Fruit fly (Drosophila melanogaster) whole organism, pupa: ENCODE measurements around the gene CG12502.

Experiments used
- CG10348 ChIP-seq: fragments of 200-800 bp; sonication (Bioruptor generic); IDR thresholded peaks from 2 replicates; pipeline ENCODE4 v1.3.6; 2022; ENCODE audit warnings: missing biosample characterization, missing genetic modification characterization
- CG12605 ChIP-seq: fragments of 200-800 bp; sonication (Bioruptor generic); IDR thresholded peaks from 2 replicates; pipeline ENCODE4 v1.3.6; 2022; ENCODE audit warnings: missing biosample characterization, missing genetic modification characterization
- CG13204 ChIP-seq: fragments of 200-800 bp; sonication (Bioruptor generic); optimal IDR thresholded peaks from 2 replicates; lab custom pipeline; 2018; ENCODE audit warnings: missing biosample characterization, mild to moderate bottlenecking, missing genetic modification characterization, moderate library complexity
- CG14655 ChIP-seq: fragments of 200-800 bp; sonication (Bioruptor generic); optimal IDR thresholded peaks from 3 replicates; lab custom pipeline; 2017; ENCODE audit warnings: mild to moderate bottlenecking, missing biosample characterization, missing genetic modification reagents, missing genetic modification characterization
- CG15710 ChIP-seq: fragments of 200-800 bp; sonication (Bioruptor generic); optimal IDR thresholded peaks from 2 replicates; lab custom pipeline; 2018; ENCODE audit warnings: missing biosample characterization, mild to moderate bottlenecking, missing genetic modification characterization, moderate library complexity
- CG17806 ChIP-seq: fragments of 200-800 bp; sonication (Bioruptor generic); optimal IDR thresholded peaks from 2 replicates; lab custom pipeline; 2018; ENCODE audit warnings: missing biosample characterization, mild to moderate bottlenecking, missing genetic modification characterization, moderate library complexity
- CG32121 ChIP-seq: fragments of 200-800 bp; sonication (Bioruptor generic); IDR thresholded peaks from 2 replicates; pipeline ENCODE4 v1.3.6; 2022; ENCODE audit warnings: missing biosample characterization, missing genetic modification characterization
- CG34367 ChIP-seq: fragments of 200-800 bp; sonication (Bioruptor generic); optimal IDR thresholded peaks from 2 replicates; lab custom pipeline; 2018; ENCODE audit warnings: missing biosample characterization, mild to moderate bottlenecking, missing genetic modification characterization
- CG4496 ChIP-seq: fragments of 200-800 bp; sonication (Bioruptor generic); IDR thresholded peaks from 3 replicates; pipeline ENCODE4 v1.3.6; 2022; ENCODE audit warnings: missing biosample characterization, missing genetic modification characterization
- CG8159 ChIP-seq: fragments of 200-800 bp; sonication (Bioruptor generic); optimal IDR thresholded peaks from 3 replicates; lab custom pipeline; 2018; ENCODE audit warnings: missing biosample characterization, mild to moderate bottlenecking, missing genetic modification characterization, moderate library complexity
- CG8301 ChIP-seq: fragments of 200-800 bp; sonication (Bioruptor generic); optimal IDR thresholded peaks from 2 replicates; lab custom pipeline; 2018; ENCODE audit warnings: missing biosample characterization, mild to moderate bottlenecking, missing genetic modification characterization
- CG9948 ChIP-seq: fragments of 200-800 bp; sonication (Bioruptor generic); optimal IDR thresholded peaks from 2 replicates; lab custom pipeline; 2018; ENCODE audit warnings: missing biosample characterization, mild to moderate bottlenecking, missing genetic modification characterization, moderate library complexity
- D1 ChIP-seq: fragments of 200-800 bp; sonication (Bioruptor generic); optimal IDR thresholded peaks from 2 replicates; lab custom pipeline; 2018; ENCODE audit warnings: missing biosample characterization, mild to moderate bottlenecking, missing genetic modification characterization, moderate library complexity
- EcR ChIP-seq: fragments of 200-800 bp; sonication (Bioruptor generic); optimal IDR thresholded peaks from 3 replicates; lab custom pipeline; 2019; ENCODE audit warnings: missing biosample characterization, missing genetic modification characterization, mild to moderate bottlenecking, moderate library complexity, missing genetic modification reagents
- Ets98B ChIP-seq: fragments of 200-800 bp; sonication (Bioruptor generic); IDR thresholded peaks from 2 replicates; pipeline ENCODE4 v1.3.6; 2022; ENCODE audit warnings: missing biosample characterization, missing genetic modification characterization
- Pif1A ChIP-seq: fragments of 200-800 bp; sonication (Bioruptor generic); optimal IDR thresholded peaks from 3 replicates; lab custom pipeline; 2016; ENCODE audit warnings: missing biosample characterization, missing genetic modification characterization
- Pif1B ChIP-seq: fragments of 200-800 bp; sonication (Bioruptor generic); optimal IDR thresholded peaks from 3 replicates; lab custom pipeline; 2016; ENCODE audit warnings: missing biosample characterization, missing genetic modification characterization
- Snoo ChIP-seq: fragments of 200-800 bp; sonication (Bioruptor generic); optimal IDR thresholded peaks from 3 replicates; lab custom pipeline; 2017; ENCODE audit warnings: missing biosample characterization, mild to moderate bottlenecking, missing genetic modification characterization, inconsistent platforms
- fd96Ca ChIP-seq: fragments of 200-800 bp; sonication (Bioruptor generic); IDR thresholded peaks from 3 replicates; pipeline ENCODE4 v1.3.6; 2022; ENCODE audit warnings: missing biosample characterization, missing genetic modification characterization
- gl ChIP-seq: fragments of 200-800 bp; sonication (Bioruptor generic); optimal IDR thresholded peaks from 2 replicates; lab custom pipeline; 2018; ENCODE audit warnings: missing biosample characterization, mild to moderate bottlenecking, missing genetic modification characterization
- rn ChIP-seq: fragments of 200-800 bp; sonication (Bioruptor generic); IDR thresholded peaks from 2 replicates; pipeline ENCODE4 v1.3.6; 2022; ENCODE audit warnings: missing biosample characterization, missing genetic modification characterization

Gene CG12502

DNA sequence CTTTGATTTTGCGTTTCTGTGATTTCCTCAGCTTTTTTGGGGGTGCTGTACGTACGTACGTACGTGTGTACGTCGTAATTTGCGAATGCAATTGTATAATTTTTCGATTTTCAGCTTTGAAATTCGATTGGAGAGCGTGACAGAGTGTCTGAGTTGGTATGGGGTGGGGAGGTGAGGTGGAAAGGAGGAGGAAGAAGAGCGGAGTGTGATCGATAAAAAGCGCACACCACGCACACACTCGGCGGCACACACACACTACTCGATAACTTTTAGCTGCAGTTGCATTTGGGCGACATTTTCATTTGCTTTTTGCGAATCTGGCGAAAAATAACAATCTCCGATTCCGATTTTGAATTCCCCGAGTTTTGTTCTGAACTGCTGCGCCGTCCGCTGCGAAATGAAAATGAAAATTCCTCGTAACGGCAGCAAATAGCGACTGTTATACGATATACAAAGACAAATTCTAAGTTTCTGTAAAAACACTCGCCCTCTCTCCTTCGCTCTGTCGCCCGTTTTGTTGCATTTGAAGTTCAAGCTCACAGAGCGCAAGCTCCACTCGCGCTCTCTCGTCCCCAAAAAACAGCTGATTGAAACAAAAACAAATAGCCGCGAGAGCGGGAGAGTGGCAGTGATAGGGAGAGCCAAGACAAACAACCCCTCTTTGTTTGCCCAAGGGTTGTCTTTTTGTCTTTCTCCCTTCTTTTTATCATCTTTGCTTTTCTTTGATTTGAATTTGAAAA, 16.5 kb downstream of the CG12502 start, which contains the start of gene CG13907:
Gene CG13907 (minus strand): TSS at position 518 of the 740 bp plus-strand sequence.
- TF ChIP-seq Pif1B (no peak), CG17806 (tag; lab: Kevin White, UChicago) (no peak), CG34367 (tag; lab: Kevin White, UChicago) (no peak), CG12605 (GFP tag; lab: Robert Waterston, UW) (peak; percentile 47; the same call in 1 of the 2 replicates), CG9948 (tag; lab: Kevin White, UChicago) (no peak), CG13204 (no peak), Pif1A (GFP tag; lab: Kevin White, UChicago) (peak; percentile 5), fd96Ca (GFP tag; lab: Robert Waterston, UW) (no peak), CG15710 (tag; lab: Kevin White, UChicago) (no peak), CG10348 (GFP tag; lab: Robert Waterston, UW) (no peak), CG8159 (tag; lab: Kevin White, UChicago) (no peak), rn (GFP tag; lab: Robert Waterston, UW) (no peak), Ets98B (GFP tag; lab: Robert Waterston, UW) (no peak; the same call in 1 of the 2 replicates), EcR (peak; percentile 12), gl (tag; lab: Kevin White, UChicago) (no peak), CG4496 (GFP tag; lab: Robert Waterston, UW) (peak; percentile 52; the same call in 2 of the 3 replicates), D1 (tag; lab: Kevin White, UChicago) (no peak), CG8301 (tag; lab: Kevin White, UChicago) (no peak), CG14655 (GFP tag; lab: Kevin White, UChicago) (no peak), CG32121 (GFP tag; lab: Robert Waterston, UW) (peak; percentile 29; the same call in 1 of the 2 replicates), Snoo (tag; lab: Kevin White, UChicago) (no peak)

- TF ChIP-seq CG8301 (tag; lab: Kevin White, UChicago) = no peak
- TF ChIP-seq CG12605 (GFP tag; lab: Robert Waterston, UW) = no peak
- no peak for TF ChIP-seq CG14655 (GFP tag; lab: Kevin White, UChicago)
- no peak for TF ChIP-seq CG15710 (tag; lab: Kevin White, UChicago)
- TF ChIP-seq CG8159 (tag; lab: Kevin White, UChicago) = no peak
- TF ChIP-seq Snoo (tag; lab: Kevin White, UChicago) = no peak
- TF ChIP-seq Pif1A (GFP tag; lab: Kevin White, UChicago) = no peak
- no peak for TF ChIP-seq gl (tag; lab: Kevin White, UChicago)
- TF ChIP-seq CG9948 (tag; lab: Kevin White, UChicago) = no peak
- no peak for TF ChIP-seq CG17806 (tag; lab: Kevin White, UChicago)
- TF ChIP-seq, all 21 proteins: peak for 0
Measured at dm6 chr3L:882236-882891, 17.2 kb downstream of the CG12502 start.

DNA sequence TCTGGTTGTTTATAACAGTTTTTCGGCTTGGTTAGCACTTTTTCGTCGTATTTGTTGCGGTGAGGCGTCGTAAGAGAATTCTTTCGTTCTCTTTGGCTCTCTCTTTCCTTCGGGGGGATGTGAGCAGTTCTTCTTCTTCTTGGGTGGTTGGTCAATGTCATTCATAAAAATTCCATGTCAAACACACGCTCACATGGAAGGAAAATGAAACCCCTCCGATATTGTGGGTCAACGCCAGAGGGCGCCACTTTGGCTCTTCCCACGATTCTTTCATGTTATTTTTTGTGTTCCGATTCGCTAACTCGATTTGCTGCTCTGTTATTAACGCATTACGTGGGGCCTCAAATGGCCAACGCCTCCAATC, 17.7 kb downstream of the CG12502 start:
- TF ChIP-seq Ets98B (GFP tag; lab: Robert Waterston, UW) (no peak), fd96Ca (GFP tag; lab: Robert Waterston, UW) (no peak), CG9948 (tag; lab: Kevin White, UChicago) (no peak), Pif1B (no peak), Pif1A (GFP tag; lab: Kevin White, UChicago) (no peak), Snoo (tag; lab: Kevin White, UChicago) (no peak), CG32121 (GFP tag; lab: Robert Waterston, UW) (no peak), rn (GFP tag; lab: Robert Waterston, UW) (no peak), CG15710 (tag; lab: Kevin White, UChicago) (no peak), CG12605 (GFP tag; lab: Robert Waterston, UW) (no peak), EcR (no peak), CG14655 (GFP tag; lab: Kevin White, UChicago) (no peak), CG8301 (tag; lab: Kevin White, UChicago) (no peak), CG17806 (tag; lab: Kevin White, UChicago) (no peak), CG4496 (GFP tag; lab: Robert Waterston, UW) (no peak), CG34367 (tag; lab: Kevin White, UChicago) (no peak), CG8159 (tag; lab: Kevin White, UChicago) (no peak), CG13204 (no peak)
- TF ChIP-seq, all 21 proteins: peak for 0

DNA sequence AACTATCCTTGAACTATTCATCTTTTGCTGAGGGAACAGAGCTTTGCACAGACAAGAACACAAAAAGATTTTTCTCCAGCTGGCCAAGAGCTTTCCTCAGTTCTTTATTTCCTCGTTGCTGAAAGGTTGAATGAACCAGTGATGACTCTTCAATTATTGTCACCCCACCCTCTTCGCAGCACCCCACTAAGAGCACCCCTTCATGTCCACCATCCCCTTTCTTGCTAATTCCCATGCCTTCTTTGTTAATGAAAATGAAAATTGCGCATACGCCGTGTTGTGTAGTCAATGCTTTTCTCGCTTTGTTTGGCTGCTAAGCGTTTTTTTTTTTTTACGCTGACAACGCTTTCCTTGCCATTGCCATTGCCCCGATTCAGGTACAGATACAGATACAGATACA, 18.6 kb downstream of the CG12502 start:
- TF ChIP-seq EcR (peak; percentile 92), CG32121 (GFP tag; lab: Robert Waterston, UW) (no peak), Pif1B (no peak), CG8159 (tag; lab: Kevin White, UChicago) (no peak), CG17806 (tag; lab: Kevin White, UChicago) (no peak)

DNA sequence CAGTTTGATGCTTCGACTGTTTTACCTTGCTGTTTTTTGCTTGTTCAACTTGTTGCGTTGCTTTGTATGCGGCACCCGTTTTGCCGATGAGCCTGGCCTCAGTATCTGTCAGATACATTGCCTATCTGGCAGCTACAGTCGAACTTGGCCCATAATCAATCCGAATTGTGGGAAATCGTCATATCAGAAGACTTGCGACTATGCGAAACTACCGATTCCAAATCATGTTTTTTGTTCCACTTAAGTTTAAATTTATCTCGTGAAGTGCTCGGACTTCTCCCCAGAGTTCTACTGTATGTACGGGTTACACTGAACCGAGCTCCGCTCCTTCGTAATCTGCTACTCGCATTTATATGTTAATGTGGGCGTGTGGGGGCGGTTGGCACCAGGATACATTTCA, 19.0 kb downstream of the CG12502 start:
- no peak for TF ChIP-seq EcR
- TF ChIP-seq Snoo (tag; lab: Kevin White, UChicago) = no peak
- TF ChIP-seq gl (tag; lab: Kevin White, UChicago) = no peak
- no peak for TF ChIP-seq CG34367 (tag; lab: Kevin White, UChicago)
- TF ChIP-seq CG14655 (GFP tag; lab: Kevin White, UChicago) = no peak
- TF ChIP-seq CG4496 (GFP tag; lab: Robert Waterston, UW) = peak; percentile 68; the same call in 2 of the 3 replicates
- TF ChIP-seq CG32121 (GFP tag; lab: Robert Waterston, UW) = no peak
- TF ChIP-seq CG15710 (tag; lab: Kevin White, UChicago) = no peak
- no peak for TF ChIP-seq CG10348 (GFP tag; lab: Robert Waterston, UW)
- TF ChIP-seq CG9948 (tag; lab: Kevin White, UChicago) = no peak
- TF ChIP-seq CG17806 (tag; lab: Kevin White, UChicago) = no peak
- no peak for TF ChIP-seq Pif1A (GFP tag; lab: Kevin White, UChicago)
- 0 out of 3 replicates have a peak, but pooled peaks have one; percentile 52 for TF ChIP-seq fd96Ca (GFP tag; lab: Robert Waterston, UW)
- TF ChIP-seq Pif1B = no peak
- no peak for TF ChIP-seq CG13204
- peak; percentile 40 for TF ChIP-seq Ets98B (GFP tag; lab: Robert Waterston, UW)
- peak; percentile 33 for TF ChIP-seq CG8159 (tag; lab: Kevin White, UChicago)
